Fruit fly (Drosophila melanogaster) whole organism, embryonic: Measurements from ENCODE around the gene CG10445.

Source experiments
- CG15011 ChIP-seq: fragments of 200-800 bp; sonication (Bioruptor generic); optimal IDR thresholded peaks from 3 replicates; lab custom pipeline; 2018; ENCODE audit warnings: missing biosample characterization, mild to moderate bottlenecking, missing genetic modification characterization
- Dip2 ChIP-seq: fragments of 200-800 bp; sonication (Bioruptor generic); IDR thresholded peaks from 2 replicates; pipeline ENCODE4 v1.3.6; 2022; ENCODE audit warnings: missing biosample characterization, missing genetic modification characterization
- Eip74EF ChIP-seq, 2 experiments: fragments of 200-800 bp in 1 of 2; fragments of >200 bp in 1 of 2; sonication (Bioruptor generic) in 1 of 2; optimal IDR thresholded peaks; 2 replicates each; lab custom pipeline; 2017 to 2019; ENCODE audit warnings: missing biosample characterization in 2 of 2, missing genetic modification characterization in 2 of 2, mild to moderate bottlenecking in 1 of 2, moderate library complexity in 1 of 2
- Spps ChIP-seq: fragments of 200-800 bp; sonication (Bioruptor generic); optimal IDR thresholded peaks from 2 replicates; lab custom pipeline; 2018; ENCODE audit warnings: missing biosample characterization, mild to moderate bottlenecking, missing genetic modification characterization
- ap ChIP-seq: fragments of 200-800 bp; sonication (Bioruptor generic); IDR thresholded peaks from 2 replicates; pipeline ENCODE4 v1.3.6; 2022; ENCODE audit warnings: missing biosample characterization, missing genetic modification characterization
- ems ChIP-seq: fragments of 200-800 bp; sonication (Bioruptor generic); optimal IDR thresholded peaks from 3 replicates; lab custom pipeline; 2016; ENCODE audit warnings: missing biosample characterization, missing genetic modification characterization
- insv ChIP-seq, 2 experiments: fragments of 200-800 bp; sonication (Bioruptor generic); optimal IDR thresholded peaks; 3 replicates each; lab custom pipeline; 2016 to 2018; ENCODE audit warnings: missing biosample characterization in 2 of 2, missing genetic modification characterization in 2 of 2
- zf30C ChIP-seq: fragments of 200-800 bp; sonication (Bioruptor generic); optimal IDR thresholded peaks from 3 replicates; lab custom pipeline; 2018; ENCODE audit warnings: missing biosample characterization, mild to moderate bottlenecking, missing genetic modification characterization

- TF ChIP-seq CG15011 (GFP tag; lab: Kevin White, UChicago) (peak; percentile 57), Dip2 (GFP tag; lab: Robert Waterston, UW) (no peak; the same call in 1 of the 2 replicates), zf30C (GFP tag; lab: Kevin White, UChicago) (no peak), insv (GFP tag; optimal IDR thresholded peaks at IDR 0.05; lab: Kevin White, UChicago) (no peak), Spps (no peak), Eip74EF (GFP tag; optimal IDR thresholded peaks at IDR 0.05; lab: Kevin White, UChicago) (peak in 1 of 2 experiments; percentile 65), ems (GFP tag; lab: Kevin White, UChicago) (peak; percentile 30), ap (no peak)
Measured at dm6 chr3R:7895457-7895856, 24.6 kb downstream of the CG10445 start.
